Worm (Caenorhabditis elegans) whole organism, late embryonic: ENCODE results near the gene srbc-58.

Experiments used
- C38D4.7 ChIP-seq: fragments of 200-800 bp; sonication (Bioruptor generic); optimal IDR thresholded peaks from 2 replicates; lab custom pipeline; 2018; ENCODE audit warnings: mild to moderate bottlenecking, missing genetic modification characterization, moderate library complexity, missing compliant biosample characterization
- K02D7.2 ChIP-seq: sonication (generic microtip); optimal IDR thresholded peaks from 2 replicates; lab custom pipeline; 2017; ENCODE audit warnings: mild to moderate bottlenecking, missing genetic modification characterization, missing compliant biosample characterization
- K09A11.1 ChIP-seq: sonication (generic microtip); optimal IDR thresholded peaks from 2 replicates; lab custom pipeline; 2017; ENCODE audit warnings: antibody characterized with exemption, mild to moderate bottlenecking, missing genetic modification characterization, missing compliant biosample characterization; ENCODE audit not compliant: insufficient read depth
- ceh-14 ChIP-seq: sonication (generic microtip); optimal IDR thresholded peaks from 2 replicates; lab custom pipeline; 2016; ENCODE audit warnings: missing genotype, missing genetic modification characterization, missing compliant biosample characterization
- ceh-22 ChIP-seq: sonication (generic microtip); optimal IDR thresholded peaks from 2 replicates; lab custom pipeline; 2017; ENCODE audit warnings: missing biosample characterization, missing genetic modification characterization
- ceh-24 ChIP-seq: sonication (generic microtip); optimal IDR thresholded peaks from 2 replicates; lab custom pipeline; 2016; ENCODE audit warnings: mild to moderate bottlenecking, missing genetic modification characterization, missing compliant biosample characterization
- ceh-30 ChIP-seq: fragments of 150-350 bp; optimal IDR thresholded peaks from 2 replicates; lab custom pipeline; 2014; ENCODE audit warnings: missing biosample characterization, missing genetic modification characterization
- ceh-34 ChIP-seq: sonication (generic microtip); optimal IDR thresholded peaks from 2 replicates; lab custom pipeline; 2016; ENCODE audit warnings: mild to moderate bottlenecking, missing genetic modification characterization, missing compliant biosample characterization
- ceh-48 ChIP-seq: sonication (generic microtip); optimal IDR thresholded peaks from 2 replicates; lab custom pipeline; 2016; ENCODE audit warnings: missing genetic modification characterization, inconsistent platforms, missing compliant biosample characterization
- ceh-6 ChIP-seq: fragments of 200-800 bp; sonication (Bioruptor generic); optimal IDR thresholded peaks from 2 replicates; lab custom pipeline; 2018; ENCODE audit warnings: mild to moderate bottlenecking, missing genetic modification characterization, missing compliant biosample characterization
- che-1 ChIP-seq: sonication (generic microtip); optimal IDR thresholded peaks from 2 replicates; lab custom pipeline; 2016; ENCODE audit warnings: mild to moderate bottlenecking, missing genetic modification characterization, missing compliant biosample characterization
- dmd-4 ChIP-seq: sonication (generic microtip); optimal IDR thresholded peaks from 2 replicates; lab custom pipeline; 2016; ENCODE audit warnings: borderline replicate concordance, missing genetic modification characterization, missing compliant biosample characterization
- elt-4 ChIP-seq: sonication (generic microtip); optimal IDR thresholded peaks from 2 replicates; lab custom pipeline; 2016; ENCODE audit warnings: missing genetic modification characterization, missing compliant biosample characterization
- ets-4 ChIP-seq: sonication (generic microtip); optimal IDR thresholded peaks from 2 replicates; lab custom pipeline; 2016; ENCODE audit warnings: missing genetic modification characterization, missing compliant biosample characterization
- eyg-1 ChIP-seq: sonication (generic microtip); optimal IDR thresholded peaks from 2 replicates; lab custom pipeline; 2016; ENCODE audit warnings: missing genotype, missing genetic modification characterization, missing compliant biosample characterization
- fax-1 ChIP-seq: sonication (generic microtip); optimal IDR thresholded peaks from 2 replicates; lab custom pipeline; 2016; ENCODE audit warnings: missing genotype, missing genetic modification characterization, missing compliant biosample characterization
- fkh-10 ChIP-seq: fragments of 150-350 bp; optimal IDR thresholded peaks from 2 replicates; lab custom pipeline; 2014; ENCODE audit warnings: missing biosample characterization, missing genetic modification reagents, missing genetic modification characterization
- hlh-15 ChIP-seq: sonication (generic microtip); optimal IDR thresholded peaks from 2 replicates; lab custom pipeline; 2016; ENCODE audit warnings: missing genetic modification characterization, missing compliant biosample characterization
- lin-11 ChIP-seq: fragments of 200-800 bp; sonication (Bioruptor generic); optimal IDR thresholded peaks from 2 replicates; lab custom pipeline; 2018; ENCODE audit warnings: mild to moderate bottlenecking, missing genetic modification characterization, missing compliant biosample characterization
- mec-3 ChIP-seq: sonication (generic microtip); optimal IDR thresholded peaks from 2 replicates; lab custom pipeline; 2016; ENCODE audit warnings: borderline replicate concordance, missing genetic modification characterization, missing compliant biosample characterization
- npax-4 ChIP-seq: sonication (generic microtip); optimal IDR thresholded peaks from 2 replicates; lab custom pipeline; 2016; ENCODE audit warnings: missing genetic modification characterization, missing compliant biosample characterization
- odd-2 ChIP-seq: sonication (generic microtip); optimal IDR thresholded peaks from 2 replicates; lab custom pipeline; 2017; ENCODE audit warnings: antibody characterized with exemption, mild to moderate bottlenecking, missing genetic modification characterization, missing compliant biosample characterization
- pax-1 ChIP-seq: fragments of 150-350 bp; optimal IDR thresholded peaks from 2 replicates; lab custom pipeline; 2014; ENCODE audit warnings: missing biosample characterization, missing genetic modification characterization
- pqm-1 ChIP-seq: sonication (generic microtip); optimal IDR thresholded peaks from 2 replicates; lab custom pipeline; 2016; ENCODE audit warnings: missing genetic modification characterization, missing compliant biosample characterization
- rnt-1 ChIP-seq: sonication (generic microtip); optimal IDR thresholded peaks from 2 replicates; lab custom pipeline; 2016; ENCODE audit warnings: missing genetic modification characterization, missing compliant biosample characterization
- sdc-2 ChIP-seq: sonication (generic microtip); optimal IDR thresholded peaks from 2 replicates; lab custom pipeline; 2016; ENCODE audit warnings: missing genotype, missing genetic modification characterization, missing compliant biosample characterization
- sox-4 ChIP-seq: sonication (generic microtip); optimal IDR thresholded peaks from 2 replicates; lab custom pipeline; 2017; ENCODE audit warnings: mild to moderate bottlenecking, missing genetic modification characterization, inconsistent platforms, missing compliant biosample characterization
- tbx-7 ChIP-seq: sonication (generic microtip); optimal IDR thresholded peaks from 2 replicates; lab custom pipeline; 2016; ENCODE audit warnings: missing genotype, missing genetic modification characterization, missing compliant biosample characterization
- ttx-3 ChIP-seq: sonication (generic microtip); optimal IDR thresholded peaks from 2 replicates; lab custom pipeline; 2016; ENCODE audit warnings: missing genetic modification reagents, missing genetic modification characterization, missing compliant biosample characterization
- unc-3 ChIP-seq, 2 experiments: fragments of 200-800 bp in 1 of 2; sonication (Bioruptor generic) in 1 of 2; sonication (generic microtip) in 1 of 2; conservative IDR thresholded peaks in 1 of 2; optimal IDR thresholded peaks in 1 of 2; 2 replicates each; pipeline versions ENCODE4 v1.3.6 to Lab custom; 2016 to 2022; ENCODE audit warnings: missing compliant biosample characterization in 2 of 2, missing genetic modification characterization in 2 of 2, missing genetic modification reagents in 1 of 2
- unc-42 ChIP-seq: sonication (generic microtip); optimal IDR thresholded peaks from 2 replicates; lab custom pipeline; 2016; ENCODE audit warnings: missing genotype, missing genetic modification characterization, missing compliant biosample characterization
- unc-55 ChIP-seq: sonication (generic microtip); optimal IDR thresholded peaks from 2 replicates; lab custom pipeline; 2017; ENCODE audit warnings: missing biosample characterization, missing genetic modification reagents, missing genetic modification characterization
- ztf-16 ChIP-seq: sonication (generic microtip); optimal IDR thresholded peaks from 2 replicates; lab custom pipeline; 2017; ENCODE audit warnings: missing genetic modification characterization, missing compliant biosample characterization

srbc-58 gene

DNA sequence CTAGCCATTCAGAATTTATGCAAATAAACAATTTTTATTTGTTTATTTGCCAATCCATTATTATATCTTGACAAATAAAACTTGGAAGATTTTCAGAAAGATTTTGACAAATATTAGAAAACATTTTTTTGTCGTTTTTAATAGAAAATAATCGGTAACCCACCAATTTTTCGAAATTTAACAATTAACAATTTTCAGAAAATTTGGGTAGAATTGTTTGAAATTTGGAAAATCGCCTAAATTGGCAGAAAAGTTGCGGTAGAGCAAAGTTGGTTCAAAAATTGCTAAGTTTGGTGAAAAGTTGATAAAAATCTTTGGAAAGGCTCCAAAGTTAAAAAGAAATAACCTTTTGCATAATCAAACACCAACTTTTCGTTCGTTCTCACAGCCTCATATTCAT is 33.5 kb downstream of the srbc-58 start:
- TF ChIP-seq rnt-1 (tag; lab: Kevin White, UChicago), result no peak
- TF ChIP-seq ceh-14 (tag; lab: Kevin White, UChicago), result no peak
- TF ChIP-seq unc-55 (GFP tag; lab: Kevin White, UChicago), result no peak
- TF ChIP-seq ceh-24 (tag; lab: Kevin White, UChicago), result no peak
- no peak for TF ChIP-seq K02D7.2 (tag; lab: Kevin White, UChicago)
- TF ChIP-seq sox-4 (tag; lab: Kevin White, UChicago), result no peak
- no peak for TF ChIP-seq ets-4 (tag; lab: Kevin White, UChicago)
- TF ChIP-seq eyg-1, result no peak
- TF ChIP-seq sdc-2 (tag; lab: Kevin White, UChicago), result no peak
- no peak for TF ChIP-seq che-1 (tag; lab: Kevin White, UChicago)
- TF ChIP-seq pqm-1 (tag; lab: Kevin White, UChicago), result no peak
- no peak for TF ChIP-seq pax-1 (tag; lab: Kevin White, UChicago)
- no peak for TF ChIP-seq hlh-15
- no peak for TF ChIP-seq fax-1 (tag; lab: Kevin White, UChicago)
- TF ChIP-seq K09A11.1 (tag; lab: Kevin White, UChicago), result no peak
- no peak for TF ChIP-seq ztf-16
- TF ChIP-seq ceh-6, result no peak
- TF ChIP-seq npax-4 (tag; lab: Kevin White, UChicago), result no peak
- no peak for TF ChIP-seq ceh-34 (tag; lab: Kevin White, UChicago)
- no peak for TF ChIP-seq mec-3 (tag; lab: Kevin White, UChicago)
- TF ChIP-seq, all 69 proteins: peak for 0

DNA sequence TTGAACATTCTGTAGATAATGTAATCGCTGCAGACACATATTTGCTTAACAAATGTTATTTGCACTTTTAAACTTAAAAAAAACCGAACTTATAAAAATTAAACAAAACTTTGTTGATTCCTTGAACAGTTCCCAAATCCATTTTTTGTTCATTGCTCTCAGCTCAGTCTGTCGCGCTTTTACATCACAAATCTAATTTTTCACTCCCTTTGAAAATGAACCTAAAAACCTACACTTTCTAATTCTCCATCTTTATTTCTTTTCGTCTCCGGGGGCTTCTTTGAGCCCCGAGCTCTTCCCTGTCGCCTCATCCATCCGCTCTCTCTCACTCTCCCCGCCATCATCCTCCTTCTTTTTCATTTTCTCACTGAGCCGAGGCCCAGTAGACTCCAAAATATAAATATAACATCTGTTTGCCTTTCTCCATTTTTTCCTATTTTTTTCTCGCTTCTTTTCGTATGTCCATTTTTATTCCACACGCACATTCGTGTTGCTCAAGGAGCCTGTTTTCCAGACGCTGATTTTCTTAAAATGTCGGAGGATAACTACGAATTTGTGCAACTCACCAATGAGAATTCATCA is 35.6 kb downstream of the srbc-58 start, which contains the start of gene R13D11.4:
TSS of gene R13D11.4 (plus strand) at position 532 of the 582 bp plus-strand sequence.
- TF ChIP-seq unc-42 (tag; lab: Kevin White, UChicago), result peak; percentile 74
- TF ChIP-seq sox-4 (tag; lab: Kevin White, UChicago), result no peak
- TF ChIP-seq ceh-30 (tag; lab: Kevin White, UChicago), result no peak
- no peak for TF ChIP-seq npax-4 (tag; lab: Kevin White, UChicago)
- no peak for TF ChIP-seq ceh-48 (tag; lab: Kevin White, UChicago)

DNA sequence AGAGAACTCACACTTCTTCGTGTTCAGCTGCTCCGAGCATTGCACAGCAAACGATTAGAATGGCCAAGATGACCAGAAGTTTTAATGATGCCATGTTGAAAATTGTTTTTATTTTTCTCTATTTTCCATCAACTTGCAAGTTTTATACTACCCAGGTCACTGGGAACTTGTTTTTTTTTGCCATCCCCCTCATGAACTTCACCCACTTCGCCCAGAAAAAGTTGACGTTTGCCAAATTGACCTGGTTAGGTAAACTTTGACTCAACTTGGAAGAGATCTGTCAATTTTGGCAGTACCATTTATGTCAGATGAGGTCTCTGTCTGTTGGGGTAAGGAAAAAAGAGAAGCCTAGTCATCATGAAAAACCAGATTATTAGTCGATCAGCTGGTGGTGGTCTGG is 38.3 kb downstream of the srbc-58 start, which contains the start of gene R13D11.10:
TSS of gene R13D11.10 (minus strand) at position 101 of the 400 bp plus-strand sequence.
- no peak for TF ChIP-seq che-1 (tag; lab: Kevin White, UChicago)
- TF ChIP-seq elt-4 (tag; lab: Kevin White, UChicago), result no peak
- no peak for TF ChIP-seq ceh-24 (tag; lab: Kevin White, UChicago)
- no peak for TF ChIP-seq sox-4 (tag; lab: Kevin White, UChicago)
- TF ChIP-seq unc-42 (tag; lab: Kevin White, UChicago), result no peak
- TF ChIP-seq lin-11, result no peak
- TF ChIP-seq unc-3 (GFP tag; conservative IDR thresholded peaks at IDR 0.05; lab: Robert Waterston, UW), result no peak
- TF ChIP-seq unc-3 (tag; optimal IDR thresholded peaks at IDR 0.05; lab: Kevin White, UChicago), result no peak
- TF ChIP-seq ceh-48 (tag; lab: Kevin White, UChicago), result no peak
- no peak for TF ChIP-seq dmd-4 (tag; lab: Kevin White, UChicago)
- no peak for TF ChIP-seq C38D4.7

DNA sequence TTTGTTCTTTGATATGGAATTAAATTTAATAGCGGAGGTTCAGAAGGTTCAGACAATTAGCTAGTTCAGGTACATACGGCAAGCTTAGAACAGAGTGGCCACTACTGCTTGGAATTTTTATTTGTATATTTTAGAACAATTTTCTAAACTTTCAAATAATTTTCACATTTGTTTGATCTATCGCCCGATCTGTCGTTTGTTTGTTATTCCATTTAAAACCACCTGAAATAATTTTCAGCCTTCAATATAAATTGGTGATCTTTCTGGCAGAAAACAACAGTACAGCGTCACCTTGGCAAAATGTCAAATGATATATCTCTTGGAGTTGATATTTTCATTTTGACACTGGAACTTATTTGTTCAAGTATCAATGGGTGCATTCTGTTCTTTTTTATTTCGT is 39.9 kb downstream of the srbc-58 start, which contains the start of gene R13D11.3:
TSS of gene R13D11.3 (plus strand) at position 301 of the 400 bp plus-strand sequence.
- TF ChIP-seq pax-1 (tag; lab: Kevin White, UChicago) (no peak), fkh-10 (GFP tag; lab: Kevin White, UChicago) (no peak), ttx-3 (tag; lab: Kevin White, UChicago) (no peak), tbx-7 (tag; lab: Kevin White, UChicago) (no peak), K09A11.1 (tag; lab: Kevin White, UChicago) (no peak), fax-1 (tag; lab: Kevin White, UChicago) (no peak), ceh-24 (tag; lab: Kevin White, UChicago) (no peak), ceh-34 (tag; lab: Kevin White, UChicago) (no peak), unc-55 (GFP tag; lab: Kevin White, UChicago) (no peak), ceh-22 (tag; lab: Kevin White, UChicago) (no peak), odd-2 (tag; lab: Kevin White, UChicago) (no peak), pqm-1 (tag; lab: Kevin White, UChicago) (no peak), hlh-15 (no peak), dmd-4 (tag; lab: Kevin White, UChicago) (no peak), ceh-14 (tag; lab: Kevin White, UChicago) (no peak)
